Worm (Caenorhabditis elegans): ENCODE measurements around the gene F44E2.3.

DNA sequence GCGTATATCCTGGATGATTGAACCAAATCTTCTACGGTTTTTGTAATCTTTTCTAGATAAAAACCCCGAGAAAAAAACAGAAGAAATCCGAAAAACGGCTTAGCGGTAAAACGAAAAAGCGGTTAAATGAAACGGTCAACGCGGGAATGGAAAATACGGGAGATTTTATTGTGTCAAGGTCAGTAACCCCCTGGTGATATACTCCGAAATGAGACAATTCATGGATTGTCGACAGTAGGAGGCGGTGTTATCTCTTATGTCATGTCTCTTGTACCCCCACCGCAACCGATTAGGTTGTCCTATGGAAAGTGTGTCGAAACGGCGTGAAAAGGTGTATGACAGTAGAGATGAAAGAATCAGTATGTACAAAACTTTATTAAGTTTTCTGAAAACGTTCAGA lies 15.0 kb upstream of the F44E2.3 start:
- TF ChIP-seq ztf-4 (tag; optimal IDR thresholded peaks at IDR 0.05) (no peak), ZK546.5 (tag; optimal IDR thresholded peaks at IDR 0.05) (no peak), unc-39 (tag; optimal IDR thresholded peaks at IDR 0.05) (no peak), snpc-4 (tag; optimal IDR thresholded peaks at IDR 0.05) (no peak), nhr-77 (tag; optimal IDR thresholded peaks at IDR 0.05) (no peak), aly-2 (tag; optimal IDR thresholded peaks at IDR 0.05) (no peak), egl-27 (tag; optimal IDR thresholded peaks at IDR 0.05) (no peak), ceh-82 (tag; optimal IDR thresholded peaks at IDR 0.05) (no peak), mab-5 (tag; optimal IDR thresholded peaks at IDR 0.05) (no peak), nhr-6 (tag; optimal IDR thresholded peaks at IDR 0.05) (no peak), ztf-11 (tag; optimal IDR thresholded peaks at IDR 0.05) (no peak), R02D3.7 (tag; optimal IDR thresholded peaks at IDR 0.05) (no peak), lin-11 (tag; optimal IDR thresholded peaks at IDR 0.05) (no peak)

Measured in whole organism, L2 larva.